Fruit fly (Drosophila melanogaster): ENCODE data around the gene CG9917.

Gene CG9917

dm6 chrX:16325472-16325871 is 2.4 kb upstream of the CG9917 start, which contains the start of gene CalpC (continued):
- no peak for TF ChIP-seq CG6765 (GFP tag; optimal IDR thresholded peaks at IDR 0.05)
- no peak for TF ChIP-seq bigmax (GFP tag; optimal IDR thresholded peaks at IDR 0.05)
- TF ChIP-seq BEAF-32 (GFP tag; optimal IDR thresholded peaks at IDR 0.05): peak; percentile 31
- TF ChIP-seq Ada2b (GFP tag; IDR thresholded peaks at IDR 0.05): no peak
- TF ChIP-seq CG3847 (GFP tag; IDR thresholded peaks at IDR 0.05): no peak
- no peak for TF ChIP-seq zfh1 (GFP tag; IDR thresholded peaks at IDR 0.05)
- no peak for TF ChIP-seq org-1 (GFP tag; optimal IDR thresholded peaks at IDR 0.05)
- no peak for TF ChIP-seq CG4617 (GFP tag; optimal IDR thresholded peaks at IDR 0.05; ENCODE audit: borderline replicate concordance)
- TF ChIP-seq Nf-YA (GFP tag; IDR thresholded peaks at IDR 0.05): no peak
- TF ChIP-seq Rfx (GFP tag; IDR thresholded peaks at IDR 0.05): no peak
- TF ChIP-seq CG6689 (GFP tag; IDR thresholded peaks at IDR 0.05): no peak
- TF ChIP-seq Mad (GFP tag; optimal IDR thresholded peaks at IDR 0.05): no peak
- TF ChIP-seq CG12744 (GFP tag; optimal IDR thresholded peaks at IDR 0.05): no peak
- no peak for TF ChIP-seq fd3F (GFP tag; optimal IDR thresholded peaks at IDR 0.05)
- TF ChIP-seq CG3281 (GFP tag; optimal IDR thresholded peaks at IDR 0.05): no peak
- TF ChIP-seq CG3163 (GFP tag; optimal IDR thresholded peaks at IDR 0.05): no peak
- TF ChIP-seq BtbVII (GFP tag; optimal IDR thresholded peaks at IDR 0.05): no peak
- TF ChIP-seq sr (GFP tag; IDR thresholded peaks at IDR 0.05): no peak
- TF ChIP-seq CG15514 (GFP tag; optimal IDR thresholded peaks at IDR 0.05): peak; percentile 98
- no peak for TF ChIP-seq CG14441 (GFP tag; IDR thresholded peaks at IDR 0.05)
- TF ChIP-seq CG13287 (GFP tag; IDR thresholded peaks at IDR 0.05; ENCODE audit: partially characterized antibody): 0 out of 2 replicates have a peak, but pooled peaks have one; percentile 15
- TF ChIP-seq CG4730 (GFP tag; IDR thresholded peaks at IDR 0.05): no peak
- no peak for TF ChIP-seq sob (GFP tag; IDR thresholded peaks at IDR 0.05)
- TF ChIP-seq h (optimal IDR thresholded peaks at IDR 0.05): no peak
- TF ChIP-seq CG17328 (GFP tag; IDR thresholded peaks at IDR 0.05): no peak
- TF ChIP-seq odd (GFP tag; optimal IDR thresholded peaks at IDR 0.05): no peak
- TF ChIP-seq Antp (GFP tag; optimal IDR thresholded peaks at IDR 0.05): no peak
- no peak for TF ChIP-seq CG13296 (GFP tag; optimal IDR thresholded peaks at IDR 0.05)
- TF ChIP-seq CG12104 (GFP tag; optimal IDR thresholded peaks at IDR 0.05): no peak
- peak; percentile 39; the same call in 1 of the 2 replicates for TF ChIP-seq amos (GFP tag; IDR thresholded peaks at IDR 0.05; ENCODE audit: partially characterized antibody)
- TF ChIP-seq CG18599 (GFP tag; optimal IDR thresholded peaks at IDR 0.05): no peak
- no peak for TF ChIP-seq Elba2 (GFP tag; optimal IDR thresholded peaks at IDR 0.05)
- TF ChIP-seq Lim3 (GFP tag; IDR thresholded peaks at IDR 0.05): no peak
- TF ChIP-seq CG11560 (tag; IDR thresholded peaks at IDR 0.05): no peak
- no peak for TF ChIP-seq CG5245 (GFP tag; optimal IDR thresholded peaks at IDR 0.05)
- peak; percentile 22 for TF ChIP-seq pzg (GFP tag; optimal IDR thresholded peaks at IDR 0.05)
- no peak for TF ChIP-seq ase (GFP tag; IDR thresholded peaks at IDR 0.05)
- TF ChIP-seq Taf1 (GFP tag; IDR thresholded peaks at IDR 0.05): no peak
- TF ChIP-seq Dfd (GFP tag; optimal IDR thresholded peaks at IDR 0.05): no peak
- TF ChIP-seq CG16863 (GFP tag; optimal IDR thresholded peaks at IDR 0.05): no peak
- TF ChIP-seq CG10209 (GFP tag; optimal IDR thresholded peaks at IDR 0.05): no peak
- no peak for TF ChIP-seq ERR (GFP tag; optimal IDR thresholded peaks at IDR 0.05)
- no peak for TF ChIP-seq CG2875 (GFP tag; optimal IDR thresholded peaks at IDR 0.05)
- no peak for TF ChIP-seq crp (GFP tag; optimal IDR thresholded peaks at IDR 0.05)
- no peak for TF ChIP-seq fd102C (GFP tag; optimal IDR thresholded peaks at IDR 0.05)
- no peak for TF ChIP-seq emc (GFP tag; optimal IDR thresholded peaks at IDR 0.05)
- no peak for TF ChIP-seq da (GFP tag; optimal IDR thresholded peaks at IDR 0.05)
- TF ChIP-seq hb (GFP tag; IDR thresholded peaks at IDR 0.05; ENCODE audit: partially characterized antibody): no peak
- TF ChIP-seq PHDP (tag; optimal IDR thresholded peaks at IDR 0.05): no peak
- no peak for TF ChIP-seq sd (tag; optimal IDR thresholded peaks at IDR 0.05)
- peak; percentile 56; the same call in 1 of the 3 replicates for TF ChIP-seq Opbp (GFP tag; IDR thresholded peaks at IDR 0.05; ENCODE audit: partially characterized antibody)
- no peak for TF ChIP-seq Dip3 (GFP tag; optimal IDR thresholded peaks at IDR 0.05)
